Worm (Caenorhabditis elegans): Measurements from ENCODE around the gene K07F5.14.
"Not testable (repeated sequence)": the region's sequence is repeated elsewhere in the genome, so short reads cannot be mapped to it uniquely, and the experiment has no call there.

DNA sequence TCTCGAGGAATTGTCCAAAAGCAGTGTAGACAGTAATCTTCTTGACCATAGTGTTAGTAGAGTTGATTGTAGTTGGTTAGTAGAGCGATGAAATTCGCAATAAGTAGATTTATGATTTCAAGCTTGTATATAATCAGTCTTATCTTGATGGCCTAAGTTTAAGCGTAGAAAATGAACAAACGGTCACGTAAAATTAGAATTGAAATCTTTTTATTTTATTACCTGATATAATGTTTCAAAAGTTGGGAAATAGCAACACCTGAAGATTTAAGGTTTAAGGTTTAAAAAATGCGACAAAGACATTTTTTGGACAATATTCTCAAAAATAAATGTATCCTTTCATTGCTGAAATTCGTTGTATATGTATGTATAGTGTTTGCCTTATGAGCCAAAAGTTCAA, 31.6 kb downstream of the K07F5.14 start, which contains the start of gene sss-1:
- not testable (repeated sequence) for TF ChIP-seq aly-2 (tag; optimal IDR thresholded peaks at IDR 0.05); nhr-11 (tag; optimal IDR thresholded peaks at IDR 0.05); efl-3 (GFP tag; optimal IDR thresholded peaks at IDR 0.05); zag-1 (tag; optimal IDR thresholded peaks at IDR 0.05); snpc-4 (tag; optimal IDR thresholded peaks at IDR 0.05); ceh-90 (tag; optimal IDR thresholded peaks at IDR 0.05); alr-1 (tag; optimal IDR thresholded peaks at IDR 0.05; ENCODE audit: borderline replicate concordance); ces-1 (GFP tag; optimal IDR thresholded peaks at IDR 0.05); lin-15B (tag; optimal IDR thresholded peaks at IDR 0.05); unc-30 (tag; optimal IDR thresholded peaks at IDR 0.05); skn-1 (tag; optimal IDR thresholded peaks at IDR 0.05); lsy-2 (tag; optimal IDR thresholded peaks at IDR 0.05)

All from whole organism, L1 larva.